Worm (Caenorhabditis elegans): Measurements from ENCODE around the gene F45E1.4.

Gene F45E1.4

ce11 chrX:7989155-7989554 is 3.4 kb downstream of the F45E1.4 start:
- no peak for TF ChIP-seq ZK546.5 (tag; optimal IDR thresholded peaks at IDR 0.05)
- no peak for TF ChIP-seq egl-5 (tag; optimal IDR thresholded peaks at IDR 0.05)
- TF ChIP-seq ama-1 (optimal IDR thresholded peaks at IDR 0.05) = peak; percentile 82
- no peak for TF ChIP-seq nhr-11 (tag; optimal IDR thresholded peaks at IDR 0.05)
- peak; percentile 29 for TF ChIP-seq nhr-25 (tag; optimal IDR thresholded peaks at IDR 0.05)
- TF ChIP-seq nhr-43 (tag; optimal IDR thresholded peaks at IDR 0.05; ENCODE audit: poor library complexity, severe bottlenecking) = peak; percentile 48

ce11 chrX:7990282-7990681 is 4.5 kb downstream of the F45E1.4 start:
- TF ChIP-seq lin-15B (tag; optimal IDR thresholded peaks at IDR 0.05) = no peak
- TF ChIP-seq ceh-28 (tag; optimal IDR thresholded peaks at IDR 0.05) = peak; percentile 55
- TF ChIP-seq fkh-10 (GFP tag; optimal IDR thresholded peaks at IDR 0.05) = no peak
- peak; percentile 22 for TF ChIP-seq nhr-76 (tag; optimal IDR thresholded peaks at IDR 0.05)
- no peak for TF ChIP-seq eor-1 (tag; optimal IDR thresholded peaks at IDR 0.05)
- TF ChIP-seq pha-4 (tag; optimal IDR thresholded peaks at IDR 0.05) = no peak
- no peak for TF ChIP-seq fos-1 (tag; optimal IDR thresholded peaks at IDR 0.05)
- TF ChIP-seq mdl-1 (tag; optimal IDR thresholded peaks at IDR 0.05) = no peak
- TF ChIP-seq nhr-11 (tag; optimal IDR thresholded peaks at IDR 0.05) = no peak
- TF ChIP-seq jun-1 (tag; optimal IDR thresholded peaks at IDR 0.05) = no peak
- no peak for TF ChIP-seq ZK546.5 (tag; optimal IDR thresholded peaks at IDR 0.05)
- TF ChIP-seq elt-2 (tag; optimal IDR thresholded peaks at IDR 0.05) = no peak
- TF ChIP-seq egl-5 (tag; optimal IDR thresholded peaks at IDR 0.05) = no peak
- no peak for TF ChIP-seq nhr-28 (tag; optimal IDR thresholded peaks at IDR 0.05)
- no peak for TF ChIP-seq unc-39 (tag; optimal IDR thresholded peaks at IDR 0.05)
- no peak for TF ChIP-seq hmg-11 (tag; optimal IDR thresholded peaks at IDR 0.05)
- no peak for TF ChIP-seq ceh-9 (tag; optimal IDR thresholded peaks at IDR 0.05)
- no peak for TF ChIP-seq daf-12 (tag; optimal IDR thresholded peaks at IDR 0.05)
- TF ChIP-seq nhr-43 (tag; optimal IDR thresholded peaks at IDR 0.05; ENCODE audit: poor library complexity, severe bottlenecking) = peak; percentile 75
- no peak for TF ChIP-seq zag-1 (tag; optimal IDR thresholded peaks at IDR 0.05)
- TF ChIP-seq ceh-16 (tag; optimal IDR thresholded peaks at IDR 0.05) = no peak
- TF ChIP-seq nhr-77 (tag; optimal IDR thresholded peaks at IDR 0.05) = no peak
- no peak for TF ChIP-seq aly-2 (tag; optimal IDR thresholded peaks at IDR 0.05)
- no peak for TF ChIP-seq snpc-4 (tag; optimal IDR thresholded peaks at IDR 0.05)
- TF ChIP-seq lin-39 (tag; optimal IDR thresholded peaks at IDR 0.05) = no peak
- TF ChIP-seq ama-1 (optimal IDR thresholded peaks at IDR 0.05) = no peak
- no peak for TF ChIP-seq skn-1 (tag; optimal IDR thresholded peaks at IDR 0.05)
- TF ChIP-seq nhr-67 (tag; optimal IDR thresholded peaks at IDR 0.05) = no peak
- peak; percentile 27 for TF ChIP-seq nhr-25 (tag; optimal IDR thresholded peaks at IDR 0.05)
- no peak for TF ChIP-seq unc-62 (GFP tag; optimal IDR thresholded peaks at IDR 0.05)
- TF ChIP-seq tbx-2 (tag; optimal IDR thresholded peaks at IDR 0.05) = peak; percentile 26
- no peak for TF ChIP-seq ztf-11 (tag; optimal IDR thresholded peaks at IDR 0.05)
- no peak for TF ChIP-seq ztf-4 (tag; optimal IDR thresholded peaks at IDR 0.05)
- no peak for TF ChIP-seq fkh-2 (tag; optimal IDR thresholded peaks at IDR 0.05)
- no peak for TF ChIP-seq elt-3 (tag; optimal IDR thresholded peaks at IDR 0.05)
- peak; percentile 79 for TF ChIP-seq egl-27 (tag; optimal IDR thresholded peaks at IDR 0.05)
- no peak for TF ChIP-seq nfya-1 (tag; optimal IDR thresholded peaks at IDR 0.05; ENCODE audit: insufficient read depth)
- no peak for TF ChIP-seq elt-1 (tag; optimal IDR thresholded peaks at IDR 0.05)
- no peak for TF ChIP-seq pqm-1 (tag; optimal IDR thresholded peaks at IDR 0.05)
- no peak for TF ChIP-seq lsy-12 (tag; optimal IDR thresholded peaks at IDR 0.05)
- TF ChIP-seq sea-2 (GFP tag; optimal IDR thresholded peaks at IDR 0.05) = no peak
- no peak for TF ChIP-seq R02D3.7 (tag; optimal IDR thresholded peaks at IDR 0.05)
- no peak for TF ChIP-seq nhr-237 (tag; optimal IDR thresholded peaks at IDR 0.05)
- peak; percentile 83 for TF ChIP-seq nhr-23 (tag; optimal IDR thresholded peaks at IDR 0.05)
- TF ChIP-seq nhr-12 (tag; optimal IDR thresholded peaks at IDR 0.05) = no peak
- TF ChIP-seq ceh-82 (tag; optimal IDR thresholded peaks at IDR 0.05) = no peak
- TF ChIP-seq mml-1 (tag; optimal IDR thresholded peaks at IDR 0.05) = no peak
